Worm (Caenorhabditis elegans) whole organism, midembryonic: ENCODE results near the gene T24C2.3.

Experiments
- T22C8.4 ChIP-seq: fragments of 200-800 bp; sonication (Bioruptor generic); IDR thresholded peaks from 2 replicates; pipeline ENCODE4 v1.3.6; 2022; ENCODE audit warnings: missing genetic modification characterization, missing compliant biosample characterization
- cog-1 ChIP-seq: sonication (generic microtip); optimal IDR thresholded peaks from 2 replicates; lab custom pipeline; 2016; ENCODE audit warnings: missing genetic modification characterization, missing compliant biosample characterization
- flt-1 ChIP-seq: fragments of 200-800 bp; sonication (Bioruptor generic); IDR thresholded peaks from 2 replicates; pipeline ENCODE4 v1.3.6; 2022; ENCODE audit warnings: missing genetic modification characterization, missing compliant biosample characterization
- klf-2 ChIP-seq: fragments of 200-800 bp; sonication (Bioruptor generic); conservative IDR thresholded peaks from 2 replicates; pipeline ENCODE4 v1.3.6; 2022; ENCODE audit warnings: missing genetic modification reagents, missing genetic modification characterization, missing compliant biosample characterization
- med-1 ChIP-seq: sonication (generic microtip); optimal IDR thresholded peaks from 2 replicates; lab custom pipeline; 2017; ENCODE audit warnings: missing genetic modification characterization, mild to moderate bottlenecking, missing compliant biosample characterization, antibody characterized with exemption, missing genetic modification reagents; ENCODE audit not compliant: insufficient read depth
- ref-1 ChIP-seq: fragments of 200-800 bp; sonication (Bioruptor generic); conservative IDR thresholded peaks from 2 replicates; pipeline ENCODE4 v1.3.6; 2022; ENCODE audit warnings: missing genetic modification reagents, missing genetic modification characterization, missing compliant biosample characterization
- tab-1 ChIP-seq: fragments of 200-800 bp; sonication (Bioruptor generic); IDR thresholded peaks from 2 replicates; pipeline ENCODE4 v1.3.6; 2022; ENCODE audit warnings: missing genetic modification characterization, missing compliant biosample characterization
- ztf-23 ChIP-seq: fragments of 200-800 bp; sonication (Bioruptor generic); IDR thresholded peaks from 2 replicates; pipeline ENCODE4 v1.3.6; 2022; ENCODE audit warnings: missing genetic modification reagents, missing genetic modification characterization, missing compliant biosample characterization
- ztf-29 ChIP-seq: fragments of 200-800 bp; sonication (Bioruptor generic); IDR thresholded peaks from 2 replicates; pipeline ENCODE4 v1.3.6; 2022; ENCODE audit warnings: missing genetic modification reagents, missing genetic modification characterization, missing compliant biosample characterization

The T24C2.3 gene

DNA sequence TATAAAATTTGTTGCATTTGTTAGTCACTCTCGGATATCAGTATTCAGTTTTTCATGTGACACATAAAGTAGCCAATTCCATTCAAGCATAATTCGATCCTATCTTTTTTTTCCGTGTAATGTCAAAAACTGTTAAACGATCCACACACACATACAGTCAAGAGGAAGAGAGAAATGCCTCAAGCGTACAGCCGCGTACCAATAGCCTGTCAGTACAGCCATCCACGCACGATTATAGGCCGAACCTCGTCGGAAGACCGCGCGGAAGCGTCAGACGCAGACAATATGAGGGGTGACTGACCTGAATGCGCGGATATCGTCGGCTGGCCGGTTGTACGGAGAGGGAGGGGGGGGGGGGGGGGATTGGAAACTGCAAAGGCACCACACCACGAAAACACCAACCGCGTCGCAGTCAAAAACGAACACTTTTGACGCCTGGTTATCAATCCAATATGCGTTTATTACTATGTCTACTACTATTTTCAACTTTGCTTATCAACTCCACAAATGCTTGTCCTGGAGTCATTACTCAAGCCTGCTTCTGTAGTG lies 34.3 kb downstream of the T24C2.3 start, which contains the start of gene let-4:
TSS of gene let-4 (plus strand) at position 357 of the 549 bp plus-strand sequence.
- TF ChIP-seq tab-1 (GFP tag; lab: Robert Waterston, UW) (0 out of 2 replicates have a peak, but pooled peaks have one; percentile 35), ztf-29 (no peak), flt-1 (GFP tag; lab: Robert Waterston, UW) (peak; percentile 10; the same call in 1 of the 2 replicates), cog-1 (tag; lab: Kevin White, UChicago) (no peak)

DNA sequence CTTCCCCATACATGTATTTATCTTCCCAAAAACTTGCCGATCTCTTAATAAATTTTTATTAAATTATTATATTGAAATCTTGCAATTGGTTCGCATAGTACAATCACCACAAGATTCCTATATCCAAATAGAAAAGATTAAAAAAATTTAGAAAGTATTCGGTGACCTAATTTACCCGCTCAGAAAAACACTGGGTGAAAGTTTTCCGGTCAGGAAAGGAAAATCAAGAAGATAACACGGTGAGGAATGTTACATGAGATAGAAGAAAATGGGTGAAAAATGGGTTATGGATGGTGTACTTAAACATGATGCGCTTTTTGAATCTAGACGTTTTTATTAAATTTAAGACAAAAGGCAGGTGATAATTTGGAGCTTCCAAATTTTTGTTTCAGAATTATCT lies 37.5 kb downstream of the T24C2.3 start:
- TF ChIP-seq ztf-23, result no peak
- TF ChIP-seq flt-1 (GFP tag; lab: Robert Waterston, UW), result no peak
- no peak for TF ChIP-seq ref-1 (GFP tag; lab: Robert Waterston, UW)
- TF ChIP-seq med-1 (GFP tag; lab: Kevin White, UChicago), result no peak

DNA sequence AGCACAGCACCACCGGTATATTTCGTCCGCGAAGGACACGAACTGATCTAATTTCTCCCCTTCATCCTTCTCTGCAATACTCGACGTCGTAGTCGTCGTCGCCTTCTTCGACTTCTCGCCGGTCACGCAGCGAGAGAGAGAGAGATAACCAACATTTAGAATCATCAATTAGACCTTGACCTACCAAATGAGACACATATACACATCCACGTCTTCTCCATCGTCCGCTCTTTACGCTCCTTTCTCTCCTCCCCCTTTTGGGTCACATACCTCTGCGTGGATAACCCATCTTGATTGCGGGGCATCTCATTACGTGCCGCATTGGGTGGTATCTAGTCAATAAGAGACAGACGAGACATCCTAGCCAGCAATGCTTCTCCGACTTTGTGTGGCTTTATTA lies 38.1 kb downstream of the T24C2.3 start, which contains the start of gene sym-1:
TSS of gene sym-1 (plus strand) at position 194 of the 400 bp plus-strand sequence.
- TF ChIP-seq tab-1 (GFP tag; lab: Robert Waterston, UW) (no peak), klf-2 (GFP tag; lab: Robert Waterston, UW) (no peak), cog-1 (tag; lab: Kevin White, UChicago) (no peak)

- TF ChIP-seq ztf-29 (no peak), tab-1 (GFP tag; lab: Robert Waterston, UW) (no peak), ztf-23 (no peak), T22C8.4 (GFP tag; lab: Robert Waterston, UW) (no peak), flt-1 (GFP tag; lab: Robert Waterston, UW) (no peak), cog-1 (tag; lab: Kevin White, UChicago) (no peak), med-1 (GFP tag; lab: Kevin White, UChicago) (no peak), ref-1 (GFP tag; lab: Robert Waterston, UW) (no peak), klf-2 (GFP tag; lab: Robert Waterston, UW) (no peak)
These were observed 41.0 kb downstream of the T24C2.3 start for ce11 chrX:14584335-14584734.

DNA sequence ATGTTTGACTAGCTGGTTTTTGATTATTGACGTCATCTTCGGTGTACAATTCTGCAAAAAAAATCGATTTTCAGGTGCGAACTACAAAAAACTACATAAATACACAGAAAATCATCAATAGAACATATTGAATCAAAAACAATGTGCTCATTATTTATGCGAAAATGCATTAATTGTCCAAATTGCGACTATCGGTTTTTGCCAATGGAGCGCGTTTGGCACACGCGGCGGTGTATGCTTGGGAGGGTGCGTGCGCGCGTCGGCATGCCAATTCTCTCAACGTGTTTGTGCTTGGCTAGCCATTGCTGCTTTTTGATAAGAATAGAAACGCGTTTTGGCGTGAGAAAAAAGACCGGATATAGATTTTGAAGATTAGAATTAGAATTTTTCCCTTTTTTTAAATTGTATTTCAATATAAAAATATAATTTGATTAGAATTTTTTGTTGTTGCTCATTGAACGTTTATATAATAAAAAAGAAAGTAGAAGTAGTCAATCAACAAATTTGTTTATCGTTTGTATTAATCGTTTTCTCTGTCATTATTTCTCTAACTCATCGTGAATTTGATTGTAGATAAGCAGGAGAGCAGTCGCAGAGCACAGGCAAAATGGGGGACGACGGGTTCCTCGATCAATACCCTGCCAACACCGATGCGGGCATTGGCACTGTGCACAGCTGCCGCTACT lies 45.9 kb downstream of the T24C2.3 start, which contains the start of the genes C44H4.4 and tap-1:
TSS of gene C44H4.4 (minus strand) at position 51 of the 686 bp plus-strand sequence.
TSS of gene tap-1 (plus strand) at position 574 of the 686 bp plus-strand sequence.
- TF ChIP-seq T22C8.4 (GFP tag; lab: Robert Waterston, UW) (no peak), ref-1 (GFP tag; lab: Robert Waterston, UW) (no peak), cog-1 (tag; lab: Kevin White, UChicago) (peak; percentile 26), tab-1 (GFP tag; lab: Robert Waterston, UW) (0 out of 2 replicates have a peak, but pooled peaks have one; percentile 7), klf-2 (GFP tag; lab: Robert Waterston, UW) (no peak)

DNA sequence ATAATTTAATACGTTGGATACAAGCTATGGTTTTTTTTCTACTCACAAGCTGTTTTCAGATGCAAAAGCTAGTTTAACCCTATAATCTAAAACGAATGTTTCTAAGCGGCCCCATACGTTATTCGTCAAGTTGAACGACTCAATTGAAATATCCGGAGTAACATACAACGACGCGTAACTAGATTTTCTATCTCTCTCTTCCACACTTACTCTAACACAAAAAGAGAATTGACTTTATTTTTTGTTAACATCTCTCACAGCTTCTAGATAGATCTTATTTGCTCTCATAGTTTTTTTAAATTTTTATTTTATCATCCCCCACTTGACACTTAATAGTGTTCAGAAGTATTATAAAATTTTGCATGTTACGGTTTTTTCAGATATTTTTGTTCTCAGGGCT lies 49.9 kb downstream of the T24C2.3 start:
- TF ChIP-seq ztf-23 (no peak), flt-1 (GFP tag; lab: Robert Waterston, UW) (no peak), klf-2 (GFP tag; lab: Robert Waterston, UW) (no peak), cog-1 (tag; lab: Kevin White, UChicago) (no peak), ztf-29 (no peak), tab-1 (GFP tag; lab: Robert Waterston, UW) (no peak), ref-1 (GFP tag; lab: Robert Waterston, UW) (no peak), med-1 (GFP tag; lab: Kevin White, UChicago) (no peak), T22C8.4 (GFP tag; lab: Robert Waterston, UW) (no peak)
